Fruit fly (Drosophila melanogaster) whole organism, adult: Measurements from ENCODE around the gene CG10137.

Experiments used
- CG11617 ChIP-seq: fragments of 200-800 bp; sonication (Bioruptor generic); optimal IDR thresholded peaks from 2 replicates; lab custom pipeline; 2017; ENCODE audit warnings: mild to moderate bottlenecking, missing biosample characterization, missing genetic modification reagents, missing genetic modification characterization
- CG12768 ChIP-seq: fragments of 200-800 bp; sonication (Bioruptor generic); optimal IDR thresholded peaks from 2 replicates; lab custom pipeline; 2017; ENCODE audit warnings: missing biosample characterization, missing genetic modification characterization, mild to moderate bottlenecking, moderate library complexity, missing genetic modification reagents
- CG14711 ChIP-seq: fragments of 200-800 bp; sonication (Bioruptor generic); optimal IDR thresholded peaks from 2 replicates; lab custom pipeline; 2018; ENCODE audit warnings: missing biosample characterization, mild to moderate bottlenecking, missing genetic modification characterization, moderate library complexity
- CG1620 ChIP-seq: fragments of 200-800 bp; sonication (Bioruptor generic); optimal IDR thresholded peaks from 2 replicates; lab custom pipeline; 2016; ENCODE audit warnings: missing biosample characterization, missing genetic modification characterization
- CG5204 ChIP-seq: fragments of 200-800 bp; sonication (Bioruptor generic); optimal IDR thresholded peaks from 2 replicates; lab custom pipeline; 2016; ENCODE audit warnings: missing biosample characterization, missing genetic modification characterization
- CG7045 ChIP-seq: fragments of 200-800 bp; sonication (Bioruptor generic); optimal IDR thresholded peaks from 2 replicates; lab custom pipeline; 2017; ENCODE audit warnings: missing biosample characterization, mild to moderate bottlenecking, missing genetic modification characterization
- Clk ChIP-seq: fragments of 200-800 bp; sonication (Bioruptor generic); optimal IDR thresholded peaks from 2 replicates; lab custom pipeline; 2017; ENCODE audit warnings: missing biosample characterization, missing genetic modification characterization
- Crg-1 ChIP-seq: fragments of 200-800 bp; sonication (Bioruptor generic); optimal IDR thresholded peaks from 2 replicates; lab custom pipeline; 2016; ENCODE audit warnings: missing biosample characterization, missing genetic modification characterization
- Hr96 ChIP-seq: fragments of 200-800 bp; sonication (Bioruptor generic); optimal IDR thresholded peaks from 2 replicates; lab custom pipeline; 2016; ENCODE audit warnings: missing biosample characterization, missing genetic modification characterization
- bab1 ChIP-seq: fragments of 200-800 bp; sonication (Bioruptor generic); optimal IDR thresholded peaks from 3 replicates; lab custom pipeline; 2019; ENCODE audit warnings: missing biosample characterization, mild to moderate bottlenecking, missing genetic modification characterization, moderate library complexity
- cic ChIP-seq: fragments of 200-800 bp; sonication (Bioruptor generic); optimal IDR thresholded peaks from 2 replicates; lab custom pipeline; 2017; ENCODE audit warnings: missing biosample characterization, mild to moderate bottlenecking, missing genetic modification characterization, moderate library complexity
- kay ChIP-seq: fragments of 200-800 bp; sonication (Bioruptor generic); peaks from one replicate; lab custom pipeline; 2016; ENCODE audit warnings: missing biosample characterization, missing genetic modification characterization, borderline replicate concordance
- ovo ChIP-seq: fragments of 200-800 bp; sonication (Bioruptor generic); optimal IDR thresholded peaks from 2 replicates; lab custom pipeline; 2016; ENCODE audit warnings: missing biosample characterization, missing genetic modification characterization
- tj ChIP-seq: fragments of 200-800 bp; sonication (Bioruptor generic); optimal IDR thresholded peaks from 3 replicates; lab custom pipeline; 2017; ENCODE audit warnings: missing biosample characterization, mild to moderate bottlenecking, missing genetic modification characterization, moderate library complexity

- TF ChIP-seq CG7045 (GFP tag; lab: Kevin White, UChicago) (peak; percentile 25), CG12768 (GFP tag; lab: Kevin White, UChicago) (no peak), Hr96 (no peak), tj (GFP tag; lab: Kevin White, UChicago) (no peak), Clk (GFP tag; lab: Kevin White, UChicago) (no peak), CG11617 (GFP tag; lab: Kevin White, UChicago) (no peak), kay (GFP tag; lab: Kevin White, UChicago) (no peak), CG14711 (peak; percentile 8), CG5204 (GFP tag; lab: Kevin White, UChicago) (peak; percentile 25), CG1620 (GFP tag; lab: Kevin White, UChicago) (no peak), bab1 (GFP tag; lab: Kevin White, UChicago) (no peak), cic (GFP tag; lab: Kevin White, UChicago) (no peak), ovo (GFP tag; lab: Kevin White, UChicago) (no peak), Crg-1 (GFP tag; lab: Kevin White, UChicago) (no peak)
These were observed 9.2 kb upstream of the CG10137 start, which contains the start of gene Hasp for dm6 chr2L:19517154-19517814.
